Worm (Caenorhabditis elegans) whole organism, L1 larva: ENCODE data around the gene ZK930.4.

Experiments
- C04F5.9 ChIP-seq: sonication (generic microtip); optimal IDR thresholded peaks from 2 replicates; lab custom pipeline; 2016; ENCODE audit warnings: missing genetic modification characterization, missing compliant biosample characterization
- aha-1 ChIP-seq: fragments of 150-350 bp; optimal IDR thresholded peaks from 2 replicates; lab custom pipeline; 2014; ENCODE audit warnings: missing biosample characterization, missing genetic modification characterization
- alr-1 ChIP-seq: fragments of 200-800 bp; sonication (Bioruptor generic); optimal IDR thresholded peaks from 2 replicates; lab custom pipeline; 2018; ENCODE audit warnings: borderline replicate concordance, mild to moderate bottlenecking, missing genetic modification characterization, missing compliant biosample characterization
- blmp-1 ChIP-seq: fragments of 150-350 bp; optimal IDR thresholded peaks from 2 replicates; lab custom pipeline; 2014; ENCODE audit warnings: missing biosample characterization, missing genetic modification characterization
- ceh-8 ChIP-seq: fragments of 200-800 bp; sonication (Bioruptor generic); optimal IDR thresholded peaks from 2 replicates; lab custom pipeline; 2018; ENCODE audit warnings: mild to moderate bottlenecking, missing genetic modification characterization, moderate library complexity, missing compliant biosample characterization
- ceh-88 ChIP-seq: fragments of 200-800 bp; sonication (Bioruptor generic); IDR thresholded peaks from 2 replicates; pipeline ENCODE4 v1.3.6; 2022; ENCODE audit warnings: missing genetic modification characterization, missing compliant biosample characterization
- ceh-90 ChIP-seq: sonication (generic microtip); optimal IDR thresholded peaks from 2 replicates; lab custom pipeline; 2016; ENCODE audit warnings: missing genetic modification characterization, missing compliant biosample characterization
- efl-1 ChIP-seq, 4 experiments: fragments of 150-350 bp; optimal IDR thresholded peaks in 3 of 4; peaks in 1 of 4; 1 replicate in 1 of 4; 2 replicates in 3 of 4; lab custom pipeline; 2014; ENCODE audit warnings: missing biosample characterization in 2 of 4, missing genetic modification characterization in 2 of 4, missing genetic modification reagents in 2 of 4
- elt-2 ChIP-seq: sonication (generic microtip); optimal IDR thresholded peaks from 2 replicates; lab custom pipeline; 2016; ENCODE audit warnings: missing genetic modification characterization, mild to moderate bottlenecking, inconsistent platforms, missing compliant biosample characterization, missing genetic modification reagents
- elt-3 ChIP-seq, 6 experiments: fragments of 150-350 bp in 1 of 6; sonication (generic microtip); optimal IDR thresholded peaks; 2 replicates each; lab custom pipeline; 2017 to 2018; ENCODE audit warnings: missing biosample characterization in 6 of 6, missing genetic modification characterization in 6 of 6, inconsistent platforms in 1 of 6
- fkh-4 ChIP-seq: sonication (generic microtip); optimal IDR thresholded peaks from 2 replicates; lab custom pipeline; 2016; ENCODE audit warnings: missing compliant biosample characterization, missing genetic modification characterization, borderline replicate concordance
- hlh-4 ChIP-seq: sonication (generic microtip); optimal IDR thresholded peaks from 2 replicates; lab custom pipeline; 2016; ENCODE audit warnings: mild to moderate bottlenecking, missing genetic modification characterization, missing compliant biosample characterization
- irx-1 ChIP-seq: sonication (generic microtip); optimal IDR thresholded peaks from 2 replicates; lab custom pipeline; 2016; ENCODE audit warnings: missing genetic modification characterization, missing compliant biosample characterization
- lin-14 ChIP-seq: fragments of 200-800 bp; sonication (Bioruptor generic); optimal IDR thresholded peaks from 2 replicates; lab custom pipeline; 2018; ENCODE audit warnings: mild to moderate bottlenecking, missing genetic modification characterization, moderate library complexity, missing compliant biosample characterization
- lin-15B ChIP-seq: fragments of 150-350 bp; sonication (generic microtip); optimal IDR thresholded peaks from 3 replicates; lab custom pipeline; 2014; ENCODE audit warnings: missing biosample characterization, missing genetic modification characterization
- lin-35 ChIP-seq, 2 experiments: fragments of 150-350 bp; optimal IDR thresholded peaks; 2 replicates each; lab custom pipeline; 2014; ENCODE audit warnings: missing biosample characterization in 2 of 2, missing genetic modification characterization in 2 of 2, missing genetic modification reagents in 2 of 2
- lsy-2 ChIP-seq, 2 experiments: fragments of 150-350 bp; optimal IDR thresholded peaks; 2 replicates each; lab custom pipeline; 2014; ENCODE audit warnings: missing biosample characterization in 2 of 2, missing genetic modification characterization in 2 of 2
- mab-9 ChIP-seq: fragments of 200-800 bp; sonication (Bioruptor generic); IDR thresholded peaks from 2 replicates; pipeline ENCODE4 v1.3.6; 2022; ENCODE audit warnings: missing genetic modification reagents, missing genetic modification characterization, missing compliant biosample characterization
- mef-2 ChIP-seq: fragments of 150-350 bp; optimal IDR thresholded peaks from 2 replicates; lab custom pipeline; 2014; ENCODE audit warnings: missing biosample characterization, missing genetic modification characterization
- nhr-84 ChIP-seq: sonication (generic microtip); optimal IDR thresholded peaks from 2 replicates; lab custom pipeline; 2017; ENCODE audit warnings: missing biosample characterization, missing genetic modification characterization
- nhr-85 ChIP-seq: sonication (generic microtip); peaks from one replicate; lab custom pipeline; 2016; ENCODE audit warnings: missing genetic modification characterization, inconsistent platforms, missing compliant biosample characterization
- pqm-1 ChIP-seq: sonication (generic microtip); optimal IDR thresholded peaks from 3 replicates; lab custom pipeline; 2017; ENCODE audit warnings: missing biosample characterization, missing genetic modification characterization
- snpc-4 ChIP-seq: fragments of 150-350 bp; optimal IDR thresholded peaks from 2 replicates; lab custom pipeline; 2014; ENCODE audit warnings: missing biosample characterization, missing genetic modification characterization
- sox-4 ChIP-seq: sonication (generic microtip); optimal IDR thresholded peaks from 2 replicates; lab custom pipeline; 2016; ENCODE audit warnings: missing genetic modification characterization, missing compliant biosample characterization
- sup-37 ChIP-seq: fragments of 200-800 bp; sonication (Bioruptor generic); optimal IDR thresholded peaks from 2 replicates; lab custom pipeline; 2018; ENCODE audit warnings: mild to moderate bottlenecking, missing genetic modification characterization, missing compliant biosample characterization
- tbx-2 ChIP-seq: sonication (generic microtip); optimal IDR thresholded peaks from 2 replicates; lab custom pipeline; 2016; ENCODE audit warnings: missing genetic modification characterization, missing compliant biosample characterization
- tlp-1 ChIP-seq: fragments of 150-350 bp; optimal IDR thresholded peaks from 2 replicates; lab custom pipeline; 2014; ENCODE audit warnings: missing biosample characterization, missing genetic modification characterization
- unc-130 ChIP-seq: fragments of 150-350 bp; optimal IDR thresholded peaks from 2 replicates; lab custom pipeline; 2017; ENCODE audit warnings: missing biosample characterization, missing genetic modification characterization, inconsistent platforms
- unc-30 ChIP-seq: sonication (generic microtip); optimal IDR thresholded peaks from 2 replicates; lab custom pipeline; 2017; ENCODE audit warnings: missing biosample characterization, missing genetic modification characterization
- unc-62 ChIP-seq: fragments of 150-350 bp; optimal IDR thresholded peaks from 2 replicates; lab custom pipeline; 2014; ENCODE audit warnings: missing biosample characterization, missing genetic modification reagents, missing genetic modification characterization
- unc-86 ChIP-seq: sonication (generic microtip); optimal IDR thresholded peaks from 2 replicates; lab custom pipeline; 2016; ENCODE audit warnings: missing genetic modification characterization, missing compliant biosample characterization
- unc-98 ChIP-seq: fragments of 200-800 bp; sonication (Bioruptor generic); IDR thresholded peaks from 2 replicates; pipeline ENCODE4 v1.3.6; 2022; ENCODE audit warnings: missing genetic modification characterization, missing compliant biosample characterization
- xbp-1 ChIP-seq: sonication (generic microtip); optimal IDR thresholded peaks from 2 replicates; lab custom pipeline; 2016; ENCODE audit warnings: missing genetic modification characterization, missing compliant biosample characterization

The ZK930.4 gene

DNA sequence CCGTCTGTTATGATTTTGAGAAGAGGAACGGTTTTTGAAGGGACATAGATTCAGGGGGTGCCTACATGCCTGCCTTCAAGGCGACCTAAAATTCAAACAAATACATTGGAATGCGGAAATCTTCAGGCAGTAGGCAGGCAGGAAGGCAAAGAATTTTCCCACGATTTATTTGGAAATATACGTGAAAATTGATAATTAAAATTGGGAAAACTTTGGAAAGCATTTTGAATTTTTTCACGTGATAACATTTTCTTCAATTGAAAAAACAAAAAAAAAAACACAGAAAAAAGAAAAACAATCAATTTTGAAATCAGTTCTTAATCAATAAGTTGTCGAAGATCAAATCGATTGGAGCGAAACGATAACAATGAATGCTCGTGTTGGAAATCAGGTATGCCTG lies at the start of gene ZK930.4:
ZK930.4 (plus strand) TSS at position 301 of the 400 bp plus-strand sequence.
- TF ChIP-seq unc-30 (tag; lab: Kevin White, UChicago) (no peak), pqm-1 (tag; lab: Kevin White, UChicago) (no peak), snpc-4 (no peak), ceh-90 (tag; lab: Kevin White, UChicago) (no peak), lin-15B (no peak), fkh-4 (tag; lab: Kevin White, UChicago) (no peak), lin-14 (GFP tag; lab: Kevin White, UChicago) (no peak)

ce11 chrII:11859833-11860232 lies 46.5 kb upstream of the ZK930.4 start:
- TF ChIP-seq lin-35 (GFP tag; optimal IDR thresholded peaks at IDR 0.05; lab: Kevin White, UChicago) (peak in 1 of 2 experiments; percentile 17), hlh-4 (tag; lab: Kevin White, UChicago) (no peak), elt-2 (peak; percentile 89)

DNA sequence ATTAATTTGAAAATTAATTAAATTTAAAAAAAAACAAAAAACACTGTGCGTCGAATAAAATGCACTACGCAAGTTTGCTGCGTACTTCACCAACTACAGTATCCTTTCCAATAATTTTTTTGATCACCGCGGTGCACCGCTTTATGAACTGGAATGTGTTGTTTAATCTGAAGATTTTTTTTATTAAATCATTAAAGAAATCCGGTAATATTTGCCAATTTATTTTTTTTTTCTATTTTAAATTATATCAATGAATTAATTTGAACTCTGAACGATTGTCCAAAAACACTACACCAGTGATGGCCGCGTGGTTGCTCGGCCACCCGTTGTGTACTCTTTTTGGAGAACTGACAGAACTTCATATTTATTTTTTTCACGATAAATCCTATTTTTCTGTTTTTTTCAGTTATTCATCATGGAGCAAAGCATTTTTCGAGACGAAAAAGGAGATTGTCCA lies 45.7 kb upstream of the ZK930.4 start, which contains the start of gene K12D12.5:
K12D12.5 (plus strand) TSS at position 407 of the 457 bp plus-strand sequence.
- peak in 1 of 2 experiments; percentile 61 for TF ChIP-seq efl-1 (optimal IDR thresholded peaks at IDR 0.05; lab: Kevin White, UChicago)
- TF ChIP-seq efl-1 (GFP tag; optimal IDR thresholded peaks at IDR 0.05 in 1 of 2; lab: Kevin White, UChicago) = no peak
- no peak for TF ChIP-seq nhr-84 (tag; lab: Kevin White, UChicago)
- no peak for TF ChIP-seq lin-14 (GFP tag; lab: Kevin White, UChicago)

- no peak for TF ChIP-seq unc-30 (tag; lab: Kevin White, UChicago)
- TF ChIP-seq mef-2 = no peak
- no peak for TF ChIP-seq ceh-88 (GFP tag; lab: Robert Waterston, UW)
- TF ChIP-seq alr-1 (tag; lab: Kevin White, UChicago) = no peak
- no peak for TF ChIP-seq unc-98
- TF ChIP-seq elt-2 = no peak
- no peak for TF ChIP-seq unc-130 (tag; lab: Kevin White, UChicago)
- TF ChIP-seq lsy-2 (tag; optimal IDR thresholded peaks at IDR 0.05; lab: Kevin White, UChicago) = no peak
- TF ChIP-seq tlp-1 (tag; lab: Kevin White, UChicago) = no peak
- no peak for TF ChIP-seq pqm-1 (tag; lab: Kevin White, UChicago)
- no peak for TF ChIP-seq elt-3 (tag; optimal IDR thresholded peaks at IDR 0.05; lab: Kevin White, UChicago)
- TF ChIP-seq unc-86 = no peak
- no peak for TF ChIP-seq ceh-8
Observed at ce11 chrII:11865644-11866043, 40.7 kb upstream of the ZK930.4 start, which contains the start of gene K12D12.4. TSS of gene K12D12.4 (minus strand) at chrII:11865744.

ce11 chrII:11868234-11868633 lies 38.1 kb upstream of the ZK930.4 start, which contains the start of gene col-84:
TSS of gene col-84 (plus strand) at chrII:11868534.
- TF ChIP-seq xbp-1 (tag; lab: Kevin White, UChicago) (no peak), irx-1 (tag; lab: Kevin White, UChicago) (no peak), sox-4 (no peak), aha-1 (tag; lab: Kevin White, UChicago) (no peak), blmp-1 (tag; lab: Kevin White, UChicago) (no peak), sup-37 (GFP tag; lab: Kevin White, UChicago) (no peak), tbx-2 (tag; lab: Kevin White, UChicago) (no peak), unc-130 (tag; lab: Kevin White, UChicago) (no peak), C04F5.9 (no peak), unc-62 (GFP tag; lab: Kevin White, UChicago) (no peak), lin-35 (GFP tag; optimal IDR thresholded peaks at IDR 0.05; lab: Kevin White, UChicago) (no peak), mab-9 (GFP tag; lab: Robert Waterston, UW) (no peak), nhr-85 (no peak)
